Fruit fly (Drosophila melanogaster) whole organism, prepupa: ENCODE data around the gene CG43163.

Source experiments
- Blimp-1 ChIP-seq: fragments of 200-800 bp; sonication (Bioruptor generic); optimal IDR thresholded peaks from 3 replicates; lab custom pipeline; 2017; ENCODE audit warnings: missing biosample characterization, missing genetic modification characterization, mild to moderate bottlenecking, moderate library complexity, missing genetic modification reagents
- CG10631 ChIP-seq: fragments of 200-800 bp; sonication (Bioruptor generic); optimal IDR thresholded peaks from 2 replicates; lab custom pipeline; 2016; ENCODE audit warnings: missing biosample characterization, missing genetic modification characterization
- CG10669 ChIP-seq: fragments of 200-800 bp; sonication (Bioruptor generic); optimal IDR thresholded peaks from 3 replicates; lab custom pipeline; 2018; ENCODE audit warnings: missing biosample characterization, mild to moderate bottlenecking, missing genetic modification characterization, moderate library complexity
- CG11294 ChIP-seq: fragments of 200-800 bp; sonication (Bioruptor generic); IDR thresholded peaks from 2 replicates; pipeline ENCODE4 v1.3.6; 2022; ENCODE audit warnings: missing biosample characterization, missing genetic modification characterization
- CG11762 ChIP-seq: fragments of 200-800 bp; sonication (Bioruptor generic); optimal IDR thresholded peaks from 3 replicates; lab custom pipeline; 2016; ENCODE audit warnings: missing biosample characterization, missing genetic modification characterization; ENCODE audit not compliant: insufficient read depth
- CG11902 ChIP-seq: fragments of 200-800 bp; sonication (Bioruptor generic); optimal IDR thresholded peaks from 3 replicates; lab custom pipeline; 2016; ENCODE audit warnings: missing biosample characterization, missing genetic modification characterization
- CG15336 ChIP-seq: fragments of 200-800 bp; sonication (Bioruptor generic); IDR thresholded peaks from 2 replicates; pipeline ENCODE4 v1.3.6; 2022; ENCODE audit warnings: missing biosample characterization, missing genetic modification characterization
- CG1621 ChIP-seq: fragments of 200-800 bp; sonication (Bioruptor generic); optimal IDR thresholded peaks from 3 replicates; lab custom pipeline; 2018; ENCODE audit warnings: missing biosample characterization, mild to moderate bottlenecking, missing genetic modification characterization
- CG16779 ChIP-seq: fragments of 200-800 bp; sonication (Bioruptor generic); optimal IDR thresholded peaks from 3 replicates; lab custom pipeline; 2017; ENCODE audit warnings: missing biosample characterization, mild to moderate bottlenecking, missing genetic modification characterization
- CG3032 ChIP-seq: fragments of 200-800 bp; optimal IDR thresholded peaks from 2 replicates; lab custom pipeline; 2019; ENCODE audit warnings: missing biosample characterization, mild to moderate bottlenecking, missing genetic modification characterization, moderate library complexity
- CG32006 ChIP-seq: fragments of 200-800 bp; sonication (Bioruptor generic); optimal IDR thresholded peaks from 3 replicates; lab custom pipeline; 2017; ENCODE audit warnings: missing biosample characterization, mild to moderate bottlenecking, missing genetic modification characterization
- CG3919 ChIP-seq: fragments of 200-800 bp; sonication (Bioruptor generic); optimal IDR thresholded peaks from 3 replicates; lab custom pipeline; 2016; ENCODE audit warnings: missing biosample characterization, missing genetic modification characterization
- CG4318 ChIP-seq: fragments of 200-800 bp; sonication (Bioruptor generic); optimal IDR thresholded peaks from 3 replicates; lab custom pipeline; 2017; ENCODE audit warnings: missing biosample characterization, mild to moderate bottlenecking, missing genetic modification characterization
- CG6163 ChIP-seq: fragments of 200-800 bp; sonication (Bioruptor generic); IDR thresholded peaks from 3 replicates; pipeline ENCODE4 v1.3.6; 2022; ENCODE audit warnings: missing biosample characterization, missing genetic modification characterization
- CG6276 ChIP-seq: fragments of 200-800 bp; sonication (Bioruptor generic); optimal IDR thresholded peaks from 2 replicates; lab custom pipeline; 2017; ENCODE audit warnings: missing biosample characterization, mild to moderate bottlenecking, missing genetic modification characterization
- CG6808 ChIP-seq: fragments of 200-800 bp; sonication (Bioruptor generic); optimal IDR thresholded peaks from 3 replicates; lab custom pipeline; 2017; ENCODE audit warnings: missing biosample characterization, missing genetic modification characterization, mild to moderate bottlenecking, moderate library complexity, missing genetic modification reagents
- CG6854 ChIP-seq: fragments of 200-800 bp; sonication (Bioruptor generic); optimal IDR thresholded peaks from 2 replicates; lab custom pipeline; 2017; ENCODE audit warnings: missing biosample characterization, mild to moderate bottlenecking, missing genetic modification characterization
- CG8119 ChIP-seq: fragments of 200-800 bp; sonication (Bioruptor generic); IDR thresholded peaks from 3 replicates; pipeline ENCODE4 v1.3.6; 2022; ENCODE audit warnings: missing biosample characterization, missing genetic modification characterization
- CG8319 ChIP-seq: fragments of 200-800 bp; sonication (Bioruptor generic); optimal IDR thresholded peaks from 3 replicates; lab custom pipeline; 2016; ENCODE audit warnings: missing biosample characterization, missing genetic modification characterization
- CG8632 ChIP-seq: fragments of 200-800 bp; sonication (Bioruptor generic); optimal IDR thresholded peaks from 3 replicates; lab custom pipeline; 2016; ENCODE audit warnings: missing biosample characterization, missing genetic modification characterization
- Eip75B ChIP-seq: fragments of 200-800 bp; sonication (Bioruptor generic); optimal IDR thresholded peaks from 3 replicates; lab custom pipeline; 2016; ENCODE audit warnings: missing biosample characterization, missing genetic modification characterization
- Eip78C ChIP-seq: fragments of 200-800 bp; sonication (Bioruptor generic); peaks from one replicate; lab custom pipeline; 2016; ENCODE audit warnings: missing biosample characterization, missing genetic modification characterization
- Eip93F ChIP-seq: fragments of 200-800 bp; sonication (Bioruptor generic); optimal IDR thresholded peaks from 2 replicates; lab custom pipeline; 2016; ENCODE audit warnings: missing biosample characterization, mild to moderate bottlenecking, missing genetic modification characterization
- Ets21C ChIP-seq: fragments of 200-800 bp; sonication (Bioruptor generic); optimal IDR thresholded peaks from 3 replicates; lab custom pipeline; 2016; ENCODE audit warnings: missing biosample characterization, missing genetic modification characterization
- Gug ChIP-seq: fragments of 200-800 bp; sonication (Bioruptor generic); IDR thresholded peaks from 2 replicates; pipeline ENCODE4 v1.3.6; 2022; ENCODE audit warnings: missing biosample characterization, missing genetic modification characterization
- Hr38 ChIP-seq: sonication (Bioruptor generic); optimal IDR thresholded peaks from 2 replicates; lab custom pipeline; 2016; ENCODE audit warnings: missing biosample characterization, missing genetic modification characterization
- Hr39 ChIP-seq: fragments of 200-800 bp; sonication (Bioruptor generic); optimal IDR thresholded peaks from 2 replicates; lab custom pipeline; 2016; ENCODE audit warnings: missing biosample characterization, missing genetic modification characterization
- Hr4 ChIP-seq: fragments of 200-800 bp; sonication (Bioruptor generic); optimal IDR thresholded peaks from 3 replicates; lab custom pipeline; 2016; ENCODE audit warnings: missing biosample characterization, missing genetic modification characterization
- Lpt ChIP-seq: fragments of 200-800 bp; sonication (Bioruptor generic); optimal IDR thresholded peaks from 3 replicates; lab custom pipeline; 2016; ENCODE audit warnings: missing biosample characterization, missing genetic modification characterization
- OdsH ChIP-seq: fragments of 200-800 bp; sonication (Bioruptor generic); optimal IDR thresholded peaks from 3 replicates; lab custom pipeline; 2016; ENCODE audit warnings: missing biosample characterization, missing genetic modification characterization
- Smox ChIP-seq: fragments of 200-800 bp; sonication (Bioruptor generic); optimal IDR thresholded peaks from 3 replicates; lab custom pipeline; 2016; ENCODE audit warnings: missing biosample characterization, missing genetic modification characterization
- Sox102F ChIP-seq: fragments of 200-800 bp; sonication (Bioruptor generic); optimal IDR thresholded peaks from 2 replicates; lab custom pipeline; 2016; ENCODE audit warnings: missing biosample characterization, mild to moderate bottlenecking, missing genetic modification characterization
- Sox15 ChIP-seq: fragments of 200-800 bp; sonication (Bioruptor generic); optimal IDR thresholded peaks from 3 replicates; lab custom pipeline; 2016; ENCODE audit warnings: missing biosample characterization, missing genetic modification characterization
- achi ChIP-seq: fragments of 200-800 bp; sonication (Bioruptor generic); optimal IDR thresholded peaks from 3 replicates; lab custom pipeline; 2016; ENCODE audit warnings: missing biosample characterization, missing genetic modification characterization
- acj6 ChIP-seq: fragments of 200-800 bp; sonication (Bioruptor generic); optimal IDR thresholded peaks from 3 replicates; lab custom pipeline; 2016; ENCODE audit warnings: missing biosample characterization, missing genetic modification characterization
- cyc ChIP-seq: fragments of 200-800 bp; sonication (Bioruptor generic); optimal IDR thresholded peaks from 3 replicates; lab custom pipeline; 2016; ENCODE audit warnings: missing biosample characterization, missing genetic modification characterization
- dac ChIP-seq: fragments of 200-800 bp; sonication (Bioruptor generic); optimal IDR thresholded peaks from 2 replicates; lab custom pipeline; 2017; ENCODE audit warnings: missing biosample characterization, mild to moderate bottlenecking, missing genetic modification characterization
- esn ChIP-seq: fragments of 200-800 bp; sonication (Bioruptor generic); optimal IDR thresholded peaks from 2 replicates; lab custom pipeline; 2016; ENCODE audit warnings: missing biosample characterization, mild to moderate bottlenecking, missing genetic modification characterization, moderate library complexity
- fd59A ChIP-seq: fragments of 200-800 bp; sonication (Bioruptor generic); optimal IDR thresholded peaks from 2 replicates; lab custom pipeline; 2017; ENCODE audit warnings: missing biosample characterization, mild to moderate bottlenecking, missing genetic modification characterization, missing genetic modification reagents
- fd85E ChIP-seq: fragments of 200-800 bp; sonication (Bioruptor generic); optimal IDR thresholded peaks from 3 replicates; lab custom pipeline; 2016; ENCODE audit warnings: missing biosample characterization, missing genetic modification characterization
- net ChIP-seq: fragments of 200-800 bp; sonication (Bioruptor generic); optimal IDR thresholded peaks from 3 replicates; lab custom pipeline; 2016; ENCODE audit warnings: missing biosample characterization, missing genetic modification characterization
- pdm3 ChIP-seq: fragments of 200-800 bp; sonication (Bioruptor generic); optimal IDR thresholded peaks from 3 replicates; lab custom pipeline; 2016; ENCODE audit warnings: missing biosample characterization, missing genetic modification characterization
- salr ChIP-seq, 2 experiments: fragments of 200-800 bp; sonication (Bioruptor generic); optimal IDR thresholded peaks; 3 replicates each; lab custom pipeline; 2016 to 2018; ENCODE audit warnings: missing biosample characterization in 2 of 2, missing genetic modification characterization in 2 of 2, mild to moderate bottlenecking in 1 of 2
- spab ChIP-seq: fragments of 200-800 bp; sonication (Bioruptor generic); optimal IDR thresholded peaks from 2 replicates; lab custom pipeline; 2017; ENCODE audit warnings: missing biosample characterization, mild to moderate bottlenecking, missing genetic modification characterization, missing genetic modification reagents
- ss ChIP-seq, 2 experiments: fragments of 200-800 bp; sonication (Bioruptor generic); optimal IDR thresholded peaks; 2 replicates in 1 of 2; 3 replicates in 1 of 2; lab custom pipeline; 2017 to 2018; ENCODE audit warnings: mild to moderate bottlenecking in 2 of 2, missing biosample characterization in 2 of 2, missing genetic modification characterization in 2 of 2, moderate library complexity in 1 of 2
- svp ChIP-seq: fragments of 200-800 bp; sonication (Bioruptor generic); peaks from one replicate; lab custom pipeline; 2016; ENCODE audit warnings: missing biosample characterization, missing genetic modification characterization
- topi ChIP-seq: fragments of 200-800 bp; sonication (Bioruptor generic); optimal IDR thresholded peaks from 3 replicates; lab custom pipeline; 2016; ENCODE audit warnings: missing biosample characterization, missing genetic modification characterization
- vri ChIP-seq: fragments of 200-800 bp; sonication (Bioruptor generic); optimal IDR thresholded peaks from 3 replicates; lab custom pipeline; 2016; ENCODE audit warnings: missing biosample characterization, mild to moderate bottlenecking, missing genetic modification characterization

CG43163 gene

dm6 chr3L:8547104-8547523 lies 40.2 kb upstream of the CG43163 start (continued):
- TF ChIP-seq pdm3 (GFP tag; lab: Kevin White, UChicago) (peak; percentile 53), CG10631 (GFP tag; lab: Kevin White, UChicago) (peak; percentile 63), Sox15 (GFP tag; lab: Kevin White, UChicago) (peak; percentile 17), achi (GFP tag; lab: Kevin White, UChicago) (peak; percentile 60), CG32006 (GFP tag; lab: Kevin White, UChicago) (peak; percentile 82), Hr39 (GFP tag; lab: Kevin White, UChicago) (peak; percentile 15), spab (peak; percentile 3), topi (GFP tag; lab: Kevin White, UChicago) (peak; percentile 3), Eip93F (GFP tag; lab: Kevin White, UChicago) (no peak), CG3919 (GFP tag; lab: Kevin White, UChicago) (peak; percentile 53), CG15336 (GFP tag; lab: Robert Waterston, UW) (peak; percentile 80), CG10669 (GFP tag; lab: Kevin White, UChicago) (peak; percentile 45), fd85E (GFP tag; lab: Kevin White, UChicago) (no peak), Eip78C (GFP tag; lab: Kevin White, UChicago) (peak; percentile 72), CG6163 (GFP tag; lab: Robert Waterston, UW) (peak; percentile 60; the same call in 2 of the 3 replicates)

dm6 chr3L:8546355-8546771 lies 39.4 kb upstream of the CG43163 start:
- no peak for TF ChIP-seq CG6808 (GFP tag; lab: Kevin White, UChicago)
- TF ChIP-seq CG8632 = no peak
- TF ChIP-seq Lpt = no peak
- no peak for TF ChIP-seq fd59A (GFP tag; lab: Kevin White, UChicago)
- no peak for TF ChIP-seq CG8319
- TF ChIP-seq CG3032 (tag; lab: Kevin White, UChicago) = peak; percentile 15
- peak; percentile 70 for TF ChIP-seq CG8119 (GFP tag; lab: Robert Waterston, UW)
- TF ChIP-seq net (GFP tag; lab: Kevin White, UChicago) = peak; percentile 68
- peak; percentile 32 for TF ChIP-seq Eip75B
- no peak for TF ChIP-seq dac (GFP tag; lab: Kevin White, UChicago)
- TF ChIP-seq CG6276 (GFP tag; lab: Kevin White, UChicago) = peak; percentile 49
- TF ChIP-seq Hr38 = no peak
- TF ChIP-seq salr (GFP tag; optimal IDR thresholded peaks at IDR 0.05; lab: Kevin White, UChicago) = no peak
- TF ChIP-seq fd85E (GFP tag; lab: Kevin White, UChicago) = peak; percentile 45
- TF ChIP-seq CG10669 (GFP tag; lab: Kevin White, UChicago) = peak; percentile 2
- no peak for TF ChIP-seq CG4318
- peak; percentile 65 for TF ChIP-seq vri (GFP tag; lab: Kevin White, UChicago)
- TF ChIP-seq acj6 (GFP tag; lab: Kevin White, UChicago) = no peak
- no peak for TF ChIP-seq Blimp-1 (GFP tag; lab: Kevin White, UChicago)
- no peak; the same call in 1 of the 2 replicates for TF ChIP-seq CG11294 (GFP tag; lab: Robert Waterston, UW)
- TF ChIP-seq Hr39 (GFP tag; lab: Kevin White, UChicago) = no peak
- no peak for TF ChIP-seq Gug
- TF ChIP-seq Smox = no peak
- TF ChIP-seq spab = no peak
- TF ChIP-seq OdsH (GFP tag; lab: Kevin White, UChicago) = no peak
- peak; percentile 64; the same call in 1 of the 2 replicates for TF ChIP-seq CG15336 (GFP tag; lab: Robert Waterston, UW)
- TF ChIP-seq ss (GFP tag; optimal IDR thresholded peaks at IDR 0.05; lab: Kevin White, UChicago) = peak; percentile 56 to 67
- TF ChIP-seq CG11902 (GFP tag; lab: Kevin White, UChicago) = no peak
- TF ChIP-seq Ets21C = no peak
- peak; percentile 12 for TF ChIP-seq CG11762 (GFP tag; lab: Kevin White, UChicago)
- TF ChIP-seq CG1621 (tag; lab: Kevin White, UChicago) = peak; percentile 41
- TF ChIP-seq svp (GFP tag; lab: Kevin White, UChicago) = peak; percentile 82
- TF ChIP-seq achi (GFP tag; lab: Kevin White, UChicago) = peak; percentile 1
- peak; percentile 79 for TF ChIP-seq CG6854 (GFP tag; lab: Kevin White, UChicago)
- no peak for TF ChIP-seq Hr4
- peak; percentile 75 for TF ChIP-seq CG6163 (GFP tag; lab: Robert Waterston, UW)
- TF ChIP-seq cyc (GFP tag; lab: Kevin White, UChicago) = no peak
- TF ChIP-seq CG16779 (tag; lab: Kevin White, UChicago) = peak; percentile 57
- peak; percentile 71 for TF ChIP-seq Eip93F (GFP tag; lab: Kevin White, UChicago)
- peak; percentile 57 for TF ChIP-seq Sox102F
- TF ChIP-seq esn (GFP tag; lab: Kevin White, UChicago) = peak; percentile 35
